Fruit fly (Drosophila melanogaster) whole organism: ENCODE data around the gene CG32642.

Source experiments
- CG8478 ChIP-seq: fragments of >200 bp; optimal IDR thresholded peaks from 2 replicates; lab custom pipeline; 2018; ENCODE audit warnings: inconsistent platforms
- Dll ChIP-seq: fragments of >200 bp; optimal IDR thresholded peaks from 2 replicates; lab custom pipeline; 2017
- EcR ChIP-seq, 2 experiments: fragments of >200 bp; optimal IDR thresholded peaks; 2 replicates each; lab custom pipeline; 2017; ENCODE audit warnings: missing biosample characterization in 2 of 2, missing genetic modification characterization in 2 of 2, missing genetic modification reagents in 2 of 2
- pan ChIP-seq: fragments of >200 bp; optimal IDR thresholded peaks from 2 replicates; lab custom pipeline; 2017
- psq ChIP-seq: fragments of >200 bp; optimal IDR thresholded peaks from 2 replicates; lab custom pipeline; 2017
- usp ChIP-seq: fragments of >200 bp; optimal IDR thresholded peaks from 2 replicates; lab custom pipeline; 2017; ENCODE audit warnings: missing biosample characterization, missing genetic modification characterization, mixed read lengths

Gene CG32642

dm6 chrX:12958920-12959319 is at the start of gene CG32642:
TSS of gene CG32642 (plus strand) at chrX:12959220.
- TF ChIP-seq EcR (GFP tag; optimal IDR thresholded peaks at IDR 0.05; lab: Kevin White, UChicago), result no peak
- TF ChIP-seq usp, result no peak
- TF ChIP-seq CG8478 (lab: Kevin White, UChicago), result no peak
- TF ChIP-seq psq (lab: Kevin White, UChicago), result no peak
- TF ChIP-seq pan (lab: Kevin White, UChicago), result no peak
- no peak for TF ChIP-seq Dll (lab: Kevin White, UChicago)

- TF ChIP-seq pan (lab: Kevin White, UChicago), result no peak
- TF ChIP-seq CG8478 (lab: Kevin White, UChicago), result no peak
- no peak for TF ChIP-seq psq (lab: Kevin White, UChicago)
- TF ChIP-seq usp, result no peak
- TF ChIP-seq EcR (GFP tag; optimal IDR thresholded peaks at IDR 0.05; lab: Kevin White, UChicago), result no peak
- TF ChIP-seq Dll (lab: Kevin White, UChicago), result no peak
Observed at dm6 chrX:12909577-12910426, 49.2 kb upstream of the CG32642 start, which contains the start of the genes Brms1 and CG4645. TSS of gene Brms1 (minus strand) at chrX:12909622. TSS of gene CG4645 (plus strand) at chrX:12909953.

dm6 chrX:12913729-12914128 is 45.3 kb upstream of the CG32642 start:
- TF ChIP-seq Dll (lab: Kevin White, UChicago), result no peak
- no peak for TF ChIP-seq psq (lab: Kevin White, UChicago)
- TF ChIP-seq EcR (GFP tag; optimal IDR thresholded peaks at IDR 0.05; lab: Kevin White, UChicago), result no peak
- TF ChIP-seq CG8478 (lab: Kevin White, UChicago), result no peak
- no peak for TF ChIP-seq usp
- TF ChIP-seq pan (lab: Kevin White, UChicago), result no peak

dm6 chrX:12917177-12917576 is 41.8 kb upstream of the CG32642 start, which contains the start of gene fne:
TSS of gene fne (plus strand) at chrX:12917477.
- TF ChIP-seq psq (lab: Kevin White, UChicago) (no peak), usp (no peak), pan (lab: Kevin White, UChicago) (no peak), CG8478 (lab: Kevin White, UChicago) (no peak), EcR (GFP tag; optimal IDR thresholded peaks at IDR 0.05; lab: Kevin White, UChicago) (no peak), Dll (lab: Kevin White, UChicago) (no peak)

dm6 chrX:12919594-12919993 is 39.4 kb upstream of the CG32642 start:
- TF ChIP-seq CG8478 (lab: Kevin White, UChicago), result no peak
- TF ChIP-seq psq (lab: Kevin White, UChicago), result no peak
- no peak for TF ChIP-seq usp
- TF ChIP-seq EcR (GFP tag; optimal IDR thresholded peaks at IDR 0.05; lab: Kevin White, UChicago), result no peak
- TF ChIP-seq pan (lab: Kevin White, UChicago), result no peak
- TF ChIP-seq Dll (lab: Kevin White, UChicago), result no peak

dm6 chrX:12922338-12922737 is 36.7 kb upstream of the CG32642 start:
- no peak for TF ChIP-seq EcR (GFP tag; optimal IDR thresholded peaks at IDR 0.05; lab: Kevin White, UChicago)
- TF ChIP-seq psq (lab: Kevin White, UChicago), result no peak
- TF ChIP-seq usp, result no peak
- no peak for TF ChIP-seq Dll (lab: Kevin White, UChicago)
- no peak for TF ChIP-seq pan (lab: Kevin White, UChicago)
- no peak for TF ChIP-seq CG8478 (lab: Kevin White, UChicago)

dm6 chrX:12923258-12923901 is 35.6 kb upstream of the CG32642 start:
- TF ChIP-seq pan (lab: Kevin White, UChicago), result no peak
- no peak for TF ChIP-seq psq (lab: Kevin White, UChicago)
- no peak for TF ChIP-seq Dll (lab: Kevin White, UChicago)
- no peak for TF ChIP-seq usp
- no peak for TF ChIP-seq EcR (GFP tag; optimal IDR thresholded peaks at IDR 0.05; lab: Kevin White, UChicago)
- TF ChIP-seq CG8478 (lab: Kevin White, UChicago), result no peak

dm6 chrX:12925426-12926256 is 33.4 kb upstream of the CG32642 start:
- no peak for TF ChIP-seq CG8478 (lab: Kevin White, UChicago)
- no peak for TF ChIP-seq psq (lab: Kevin White, UChicago)
- TF ChIP-seq EcR (GFP tag; optimal IDR thresholded peaks at IDR 0.05; lab: Kevin White, UChicago), result no peak
- no peak for TF ChIP-seq pan (lab: Kevin White, UChicago)
- TF ChIP-seq usp, result no peak
- no peak for TF ChIP-seq Dll (lab: Kevin White, UChicago)

dm6 chrX:12927612-12928011 is 31.4 kb upstream of the CG32642 start:
- TF ChIP-seq Dll (lab: Kevin White, UChicago) (no peak), CG8478 (lab: Kevin White, UChicago) (no peak), usp (no peak), pan (lab: Kevin White, UChicago) (no peak), psq (lab: Kevin White, UChicago) (no peak), EcR (GFP tag; optimal IDR thresholded peaks at IDR 0.05; lab: Kevin White, UChicago) (no peak)

- no peak for TF ChIP-seq usp
- TF ChIP-seq psq (lab: Kevin White, UChicago), result no peak
- TF ChIP-seq CG8478 (lab: Kevin White, UChicago), result no peak
- TF ChIP-seq Dll (lab: Kevin White, UChicago), result no peak
- TF ChIP-seq EcR (GFP tag; optimal IDR thresholded peaks at IDR 0.05; lab: Kevin White, UChicago), result no peak
- no peak for TF ChIP-seq pan (lab: Kevin White, UChicago)
Observed at dm6 chrX:12929817-12930216, 29.2 kb upstream of the CG32642 start.
